Fruit fly (Drosophila melanogaster) Kc167 (cell line): ENCODE data around the gene Fbp1.

ENCODE experiments used
- Myc ChIP-seq: fragments of >200 bp; optimal IDR thresholded peaks from 2 replicates; lab custom pipeline; 2017; ENCODE audit warnings: missing external identifiers
- Sin3A ChIP-seq: fragments of >200 bp; optimal IDR thresholded peaks from 2 replicates; lab custom pipeline; 2018; ENCODE audit warnings: missing external identifiers
- h ChIP-seq: fragments of >200 bp; optimal IDR thresholded peaks from 3 replicates; lab custom pipeline; 2018; ENCODE audit warnings: missing external identifiers
- insv ChIP-seq: fragments of >200 bp; optimal IDR thresholded peaks from 3 replicates; lab custom pipeline; 2018; ENCODE audit warnings: missing external identifiers
- psq ChIP-seq: fragments of >200 bp; optimal IDR thresholded peaks from 2 replicates; lab custom pipeline; 2017; ENCODE audit warnings: missing external identifiers
- ttk ChIP-seq: sonication (Bioruptor generic); optimal IDR thresholded peaks from 2 replicates; lab custom pipeline; 2017; ENCODE audit warnings: missing external identifiers

The Fbp1 gene

DNA sequence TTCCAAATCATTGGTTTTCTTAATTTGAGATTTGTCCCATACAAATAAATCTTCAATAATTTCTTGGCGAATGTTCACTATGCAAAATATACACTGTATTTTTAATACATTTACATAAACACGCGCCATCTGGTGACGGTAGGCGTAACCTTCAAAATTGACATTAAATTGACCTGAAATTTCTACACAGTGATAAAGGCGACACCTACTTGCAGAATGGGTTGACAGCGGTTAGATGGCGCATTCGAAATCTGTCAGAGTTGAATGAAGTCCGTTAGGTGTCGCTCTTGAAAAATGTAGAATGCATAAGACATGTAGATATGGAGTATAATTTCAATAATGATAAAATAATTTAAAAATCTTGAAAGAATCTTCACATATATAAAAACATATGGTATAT lies 13.6 kb upstream of the Fbp1 start:
- TF ChIP-seq Myc (lab: Kevin White, UChicago) (no peak), ttk (lab: Kevin White, UChicago) (no peak), insv (lab: Kevin White, UChicago) (no peak), psq (lab: Kevin White, UChicago) (no peak), Sin3A (no peak), h (lab: Kevin White, UChicago) (no peak)

DNA sequence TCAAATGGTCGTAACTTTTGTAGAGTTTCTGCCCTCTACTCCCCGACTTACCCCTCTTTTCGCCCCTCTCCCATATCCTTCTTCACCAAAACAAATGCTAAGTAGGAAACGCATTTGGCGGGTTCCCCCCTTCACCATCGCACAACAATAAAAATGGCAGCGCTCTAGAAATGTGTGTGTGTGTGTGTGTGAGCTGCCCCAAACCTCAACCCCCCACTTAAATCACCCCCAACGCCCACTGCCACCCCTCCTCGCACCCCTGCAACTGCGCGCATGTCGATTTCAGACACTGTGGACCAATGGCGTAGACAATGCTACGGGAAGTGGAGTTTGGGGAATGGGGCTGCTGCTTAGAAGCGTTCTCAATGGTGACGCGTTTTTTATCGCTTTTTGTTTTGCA lies 12.0 kb upstream of the Fbp1 start:
- TF ChIP-seq insv (lab: Kevin White, UChicago) (no peak), Sin3A (no peak), ttk (lab: Kevin White, UChicago) (no peak), psq (lab: Kevin White, UChicago) (no peak), h (lab: Kevin White, UChicago) (no peak), Myc (lab: Kevin White, UChicago) (no peak)

DNA sequence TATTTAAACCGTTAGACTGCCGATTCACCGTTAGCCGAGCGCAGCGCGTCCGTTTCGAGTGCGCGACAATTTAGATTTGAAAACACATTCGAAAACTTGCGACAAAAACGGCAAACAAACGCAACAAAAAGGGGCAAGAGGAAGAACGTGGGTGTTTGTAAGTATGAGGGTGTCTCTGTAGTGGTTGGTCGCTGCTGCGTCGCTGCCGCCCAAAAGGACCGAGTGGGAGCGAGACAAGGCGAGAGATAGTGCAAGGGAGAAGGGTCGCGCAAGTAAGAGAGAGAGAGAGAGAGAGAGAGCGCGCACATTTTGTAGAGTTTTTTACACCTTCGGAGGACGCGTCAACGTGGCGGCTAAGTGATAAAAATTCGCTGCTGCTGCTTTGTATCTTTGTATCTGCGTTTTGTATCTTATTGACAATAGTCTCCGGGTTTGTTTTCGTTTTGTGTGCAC lies 10.2 kb upstream of the Fbp1 start, which contains the start of gene Sox21a:
Sox21a (minus strand) TSS at position 51 of the 453 bp plus-strand sequence.
- no peak for TF ChIP-seq insv (lab: Kevin White, UChicago)
- TF ChIP-seq Sin3A = no peak
- no peak for TF ChIP-seq h (lab: Kevin White, UChicago)
- no peak for TF ChIP-seq Myc (lab: Kevin White, UChicago)
- TF ChIP-seq ttk (lab: Kevin White, UChicago) = no peak
- no peak for TF ChIP-seq psq (lab: Kevin White, UChicago)

- TF ChIP-seq h (lab: Kevin White, UChicago) = no peak
- no peak for TF ChIP-seq Sin3A
- no peak for TF ChIP-seq insv (lab: Kevin White, UChicago)
- TF ChIP-seq ttk (lab: Kevin White, UChicago) = no peak
Observed at dm6 chr3L:14104988-14105387, 7.1 kb upstream of the Fbp1 start.

DNA sequence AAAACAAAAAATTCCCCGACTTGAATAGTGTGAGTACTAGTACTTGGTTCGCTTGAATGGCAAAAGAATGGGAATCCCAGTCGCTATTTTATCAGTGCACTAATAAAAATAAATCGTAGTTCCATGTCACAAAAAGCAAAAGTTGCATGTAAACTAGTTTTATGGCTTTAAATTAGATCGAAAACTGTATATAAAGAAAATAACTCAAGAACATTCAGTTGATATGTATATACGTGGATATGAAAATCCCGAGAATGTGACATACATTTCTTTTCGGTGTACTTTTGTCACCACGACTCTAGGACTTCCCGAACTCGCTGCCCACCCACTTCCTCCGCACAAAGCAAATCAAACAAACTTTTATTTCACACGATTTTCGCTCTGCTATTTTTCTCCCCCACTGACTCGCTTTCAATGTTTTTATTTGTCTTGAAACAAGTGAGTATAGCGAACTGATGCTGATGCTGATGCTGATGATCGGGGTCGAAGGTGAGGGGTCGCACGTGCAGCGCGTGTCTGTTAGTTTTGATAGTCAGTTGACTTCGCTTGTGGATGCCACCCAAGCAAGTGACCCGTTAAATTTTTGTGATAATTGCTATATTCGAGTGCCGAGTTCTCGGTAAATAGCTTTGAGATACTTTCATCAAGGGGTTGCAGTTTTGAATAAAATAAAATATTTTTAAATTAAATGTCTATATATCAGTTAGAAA lies 3.7 kb upstream of the Fbp1 start:
- no peak for TF ChIP-seq Myc (lab: Kevin White, UChicago)
- TF ChIP-seq psq (lab: Kevin White, UChicago) = no peak
- no peak for TF ChIP-seq h (lab: Kevin White, UChicago)
- TF ChIP-seq Sin3A = no peak
- TF ChIP-seq insv (lab: Kevin White, UChicago) = no peak
- no peak for TF ChIP-seq ttk (lab: Kevin White, UChicago)

- TF ChIP-seq ttk (lab: Kevin White, UChicago) (no peak), insv (lab: Kevin White, UChicago) (no peak), Sin3A (no peak), h (lab: Kevin White, UChicago) (no peak), Myc (lab: Kevin White, UChicago) (no peak), psq (lab: Kevin White, UChicago) (no peak)
Observed at dm6 chr3L:14100058-14100457, 2.2 kb upstream of the Fbp1 start.

dm6 chr3L:14089516-14089915 lies 8.3 kb downstream of the Fbp1 start:
- TF ChIP-seq h (lab: Kevin White, UChicago) (no peak), psq (lab: Kevin White, UChicago) (no peak), Sin3A (no peak), insv (lab: Kevin White, UChicago) (no peak), Myc (lab: Kevin White, UChicago) (no peak), ttk (lab: Kevin White, UChicago) (no peak)

DNA sequence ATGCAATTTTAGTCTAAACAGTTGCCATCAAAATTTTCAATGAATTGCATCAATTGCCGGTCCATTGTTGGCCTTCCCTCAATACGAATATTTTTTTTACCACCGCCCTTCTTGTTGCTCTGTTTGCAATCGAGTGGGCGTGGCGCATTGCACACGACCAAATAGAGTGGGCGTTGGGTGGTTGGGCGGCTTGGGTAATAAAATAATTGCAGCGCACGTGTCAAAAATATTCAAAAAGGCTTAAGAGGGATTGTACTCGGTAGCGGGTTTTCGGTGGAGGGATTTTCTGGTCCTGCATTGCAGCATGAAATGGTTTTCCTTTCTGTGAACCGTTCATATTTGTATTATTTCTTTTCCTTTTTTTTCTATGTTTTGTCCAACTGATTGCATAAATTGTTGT lies 8.8 kb downstream of the Fbp1 start:
- TF ChIP-seq psq (lab: Kevin White, UChicago) (no peak), Myc (lab: Kevin White, UChicago) (no peak), insv (lab: Kevin White, UChicago) (no peak), h (lab: Kevin White, UChicago) (no peak), ttk (lab: Kevin White, UChicago) (no peak), Sin3A (no peak)

DNA sequence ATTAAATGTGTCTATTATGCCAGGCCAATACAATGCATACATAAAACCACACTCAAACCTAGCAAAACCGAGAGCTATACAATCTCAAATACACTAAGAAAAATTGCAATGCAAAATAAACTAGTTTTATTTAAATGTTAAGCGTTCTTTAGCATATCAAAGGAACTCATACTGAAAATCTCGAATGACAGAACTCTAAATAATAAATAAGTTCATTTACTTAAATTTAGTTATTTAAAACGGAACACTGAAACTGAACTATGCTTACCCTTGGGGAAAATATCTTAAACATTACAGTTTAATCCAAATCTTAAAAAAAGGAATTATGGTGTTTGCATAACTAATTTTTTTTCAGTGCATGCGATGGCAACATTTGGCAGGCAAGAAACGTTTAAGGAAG lies 11.6 kb downstream of the Fbp1 start:
- no peak for TF ChIP-seq insv (lab: Kevin White, UChicago)
- no peak for TF ChIP-seq ttk (lab: Kevin White, UChicago)
- TF ChIP-seq Sin3A = no peak
- TF ChIP-seq h (lab: Kevin White, UChicago) = no peak
- TF ChIP-seq psq (lab: Kevin White, UChicago) = no peak
- no peak for TF ChIP-seq Myc (lab: Kevin White, UChicago)

DNA sequence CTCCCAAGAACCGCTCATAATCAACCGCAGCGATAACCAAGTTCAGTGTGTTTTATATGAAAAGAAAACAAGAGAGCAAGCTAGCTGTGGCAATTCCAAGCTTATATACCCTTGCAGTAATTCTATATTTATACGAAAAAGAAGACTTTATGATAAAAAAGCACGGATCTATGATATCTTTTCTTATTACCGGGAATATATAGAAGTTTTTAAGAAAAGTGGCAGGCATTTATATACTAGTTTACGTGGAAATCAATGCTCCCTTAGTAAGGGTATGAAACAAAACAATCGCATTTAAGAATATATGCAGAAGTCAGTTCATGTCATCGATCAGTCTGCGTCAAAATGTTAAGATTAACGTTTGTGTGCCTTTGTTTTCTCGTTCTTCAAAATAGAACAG lies 14.6 kb downstream of the Fbp1 start, which contains the start of gene CG8100:
CG8100 (plus strand) TSS at position 333 of the 400 bp plus-strand sequence.
- TF ChIP-seq insv (lab: Kevin White, UChicago) = no peak

- no peak for TF ChIP-seq Sin3A
- no peak for TF ChIP-seq insv (lab: Kevin White, UChicago)
- TF ChIP-seq psq (lab: Kevin White, UChicago) = no peak
- no peak for TF ChIP-seq Myc (lab: Kevin White, UChicago)
- TF ChIP-seq h (lab: Kevin White, UChicago) = no peak
- TF ChIP-seq ttk (lab: Kevin White, UChicago) = no peak
Observed at dm6 chr3L:14079224-14079623, 18.6 kb downstream of the Fbp1 start.

- TF ChIP-seq insv (lab: Kevin White, UChicago) (no peak), h (lab: Kevin White, UChicago) (no peak), ttk (lab: Kevin White, UChicago) (no peak), Sin3A (no peak), Myc (lab: Kevin White, UChicago) (no peak), psq (lab: Kevin White, UChicago) (no peak)
Observed at dm6 chr3L:14078227-14078626, 19.6 kb downstream of the Fbp1 start.
